Fruit fly (Drosophila melanogaster) whole organism, embryonic: ENCODE results near the gene CG34268.

Experiments used
- CG13123 ChIP-seq: fragments of 200-800 bp; sonication (Bioruptor generic); optimal IDR thresholded peaks from 2 replicates; lab custom pipeline; 2016; ENCODE audit warnings: missing biosample characterization, missing genetic modification characterization
- CG14965 ChIP-seq: fragments of 200-800 bp; sonication (Bioruptor generic); optimal IDR thresholded peaks from 2 replicates; lab custom pipeline; 2016; ENCODE audit warnings: missing biosample characterization, missing genetic modification characterization, borderline replicate concordance
- CG31441 ChIP-seq: fragments of 200-800 bp; sonication (Bioruptor generic); IDR thresholded peaks from 2 replicates; pipeline ENCODE4 v1.3.6; 2022; ENCODE audit warnings: missing biosample characterization, missing genetic modification characterization
- CG32532 ChIP-seq: fragments of 200-800 bp; sonication (Bioruptor generic); IDR thresholded peaks from 2 replicates; pipeline ENCODE4 v1.3.6; 2022; ENCODE audit warnings: missing biosample characterization, missing genetic modification characterization
- CG3407 ChIP-seq: fragments of 200-800 bp; sonication (Bioruptor generic); optimal IDR thresholded peaks from 2 replicates; lab custom pipeline; 2018; ENCODE audit warnings: missing biosample characterization, mild to moderate bottlenecking, missing genetic modification characterization
- Ptx1 ChIP-seq: fragments of 200-800 bp; sonication (Bioruptor generic); IDR thresholded peaks from 2 replicates; pipeline ENCODE4 v1.3.6; 2022; ENCODE audit warnings: missing biosample characterization, missing genetic modification characterization
- bigmax ChIP-seq: fragments of 200-800 bp; sonication (Bioruptor generic); optimal IDR thresholded peaks from 2 replicates; lab custom pipeline; 2018; ENCODE audit warnings: missing biosample characterization, mild to moderate bottlenecking, missing genetic modification characterization
- insv ChIP-seq, 2 experiments: fragments of 200-800 bp; sonication (Bioruptor generic); optimal IDR thresholded peaks; 3 replicates each; lab custom pipeline; 2016 to 2018; ENCODE audit warnings: missing biosample characterization in 2 of 2, missing genetic modification characterization in 2 of 2
- usp ChIP-seq: fragments of >200 bp; optimal IDR thresholded peaks from 2 replicates; lab custom pipeline; 2017; ENCODE audit warnings: missing biosample characterization, missing genetic modification characterization
- wek ChIP-seq: fragments of 200-800 bp; sonication (Bioruptor generic); optimal IDR thresholded peaks from 3 replicates; lab custom pipeline; 2018; ENCODE audit warnings: missing biosample characterization, mild to moderate bottlenecking, missing genetic modification characterization, moderate library complexity
- zfh2 ChIP-seq: fragments of 200-800 bp; sonication (Bioruptor generic); optimal IDR thresholded peaks from 2 replicates; lab custom pipeline; 2016; ENCODE audit warnings: missing biosample characterization, missing genetic modification characterization

- TF ChIP-seq CG31441 (GFP tag; lab: Robert Waterston, UW): no peak
- no peak for TF ChIP-seq CG14965 (GFP tag; lab: Kevin White, UChicago)
- no peak for TF ChIP-seq Ptx1 (GFP tag; lab: Robert Waterston, UW)
- TF ChIP-seq CG13123 (GFP tag; lab: Kevin White, UChicago): no peak
- TF ChIP-seq wek: peak; percentile 41
- no peak for TF ChIP-seq insv (GFP tag; optimal IDR thresholded peaks at IDR 0.05; lab: Kevin White, UChicago)
- no peak for TF ChIP-seq CG3407 (GFP tag; lab: Kevin White, UChicago)
- TF ChIP-seq CG32532 (GFP tag; lab: Robert Waterston, UW): no peak
- TF ChIP-seq usp (GFP tag; lab: Kevin White, UChicago): no peak
- TF ChIP-seq bigmax (GFP tag; lab: Kevin White, UChicago): no peak
- TF ChIP-seq zfh2 (GFP tag; lab: Kevin White, UChicago): no peak
Measured at dm6 chr3L:483818-484217, 16.9 kb upstream of the CG34268 start.
